Fruit fly (Drosophila melanogaster) whole organism, embryonic: ENCODE results near the gene pros.

ENCODE experiments used
- B-H1 ChIP-seq: fragments of 200-800 bp; sonication (Bioruptor generic); IDR thresholded peaks from 3 replicates; pipeline ENCODE4 v1.3.6; 2022; ENCODE audit warnings: missing biosample characterization, missing genetic modification characterization
- CG10462 ChIP-seq: fragments of 200-800 bp; sonication (Bioruptor generic); optimal IDR thresholded peaks from 2 replicates; lab custom pipeline; 2016; ENCODE audit warnings: missing biosample characterization, missing genetic modification characterization
- CG12155 ChIP-seq: fragments of 200-800 bp; sonication (Bioruptor generic); optimal IDR thresholded peaks from 3 replicates; lab custom pipeline; 2016; ENCODE audit warnings: missing biosample characterization, missing genetic modification characterization
- CG1233 ChIP-seq: fragments of 200-800 bp; sonication (Bioruptor generic); optimal IDR thresholded peaks from 4 replicates; lab custom pipeline; 2018; ENCODE audit warnings: missing biosample characterization, mild to moderate bottlenecking, missing genetic modification characterization
- CG13287 ChIP-seq: fragments of 200-800 bp; sonication (Bioruptor generic); IDR thresholded peaks from 2 replicates; pipeline ENCODE4 v1.3.6; 2022; ENCODE audit warnings: missing biosample characterization, missing genetic modification characterization; ENCODE audit not compliant: partially characterized antibody
- CG13775 ChIP-seq: fragments of 200-800 bp; sonication (Bioruptor generic); optimal IDR thresholded peaks from 3 replicates; lab custom pipeline; 2017; ENCODE audit warnings: missing biosample characterization, mild to moderate bottlenecking, missing genetic modification characterization
- CG15073 ChIP-seq: fragments of 200-800 bp; sonication (Bioruptor generic); optimal IDR thresholded peaks from 2 replicates; lab custom pipeline; 2016; ENCODE audit warnings: missing biosample characterization, missing genetic modification characterization
- CG15514 ChIP-seq: fragments of 200-800 bp; sonication (Bioruptor generic); optimal IDR thresholded peaks from 3 replicates; lab custom pipeline; 2017; ENCODE audit warnings: missing biosample characterization, missing genetic modification characterization, mild to moderate bottlenecking, moderate library complexity, missing genetic modification reagents
- CG15696 ChIP-seq: fragments of 200-800 bp; sonication (Bioruptor generic); optimal IDR thresholded peaks from 2 replicates; lab custom pipeline; 2019; ENCODE audit warnings: missing biosample characterization, mild to moderate bottlenecking, missing genetic modification characterization, moderate library complexity
- CG1647 ChIP-seq: fragments of 200-800 bp; sonication (Bioruptor generic); optimal IDR thresholded peaks from 3 replicates; lab custom pipeline; 2016; ENCODE audit warnings: missing biosample characterization, missing genetic modification characterization
- CG2116 ChIP-seq: fragments of 200-800 bp; sonication (Bioruptor generic); optimal IDR thresholded peaks from 3 replicates; lab custom pipeline; 2018; ENCODE audit warnings: missing biosample characterization, mild to moderate bottlenecking, missing genetic modification characterization
- CG2129 ChIP-seq: fragments of 200-800 bp; sonication (Bioruptor generic); IDR thresholded peaks from 2 replicates; pipeline ENCODE4 v1.3.6; 2022; ENCODE audit warnings: missing biosample characterization, missing genetic modification characterization; ENCODE audit not compliant: partially characterized antibody
- CG2199 ChIP-seq: fragments of 200-800 bp; sonication (Bioruptor generic); IDR thresholded peaks from 3 replicates; pipeline ENCODE4 v1.3.6; 2022; ENCODE audit warnings: missing biosample characterization, missing genetic modification characterization
- CG4424 ChIP-seq: fragments of 200-800 bp; sonication (Bioruptor generic); optimal IDR thresholded peaks from 3 replicates; lab custom pipeline; 2016; ENCODE audit warnings: missing biosample characterization, missing genetic modification characterization
- CG4617 ChIP-seq: fragments of 200-800 bp; sonication (Bioruptor generic); optimal IDR thresholded peaks from 3 replicates; lab custom pipeline; 2016; ENCODE audit warnings: missing biosample characterization, missing genetic modification characterization, borderline replicate concordance
- CG5953 ChIP-seq: fragments of 200-800 bp; sonication (Bioruptor generic); IDR thresholded peaks from 2 replicates; pipeline ENCODE4 v1.3.6; 2022; ENCODE audit warnings: missing biosample characterization, missing genetic modification characterization
- CG6791 ChIP-seq: fragments of 200-800 bp; sonication (Bioruptor generic); IDR thresholded peaks from 3 replicates; pipeline ENCODE4 v1.3.6; 2022; ENCODE audit warnings: missing biosample characterization, missing genetic modification characterization; ENCODE audit not compliant: partially characterized antibody
- CG7271 ChIP-seq: fragments of 200-800 bp; sonication (Bioruptor generic); optimal IDR thresholded peaks from 2 replicates; lab custom pipeline; 2018; ENCODE audit warnings: missing biosample characterization, mild to moderate bottlenecking, missing genetic modification characterization, moderate library complexity
- CG7745 ChIP-seq: fragments of 200-800 bp; sonication (Bioruptor generic); optimal IDR thresholded peaks from 2 replicates; lab custom pipeline; 2018; ENCODE audit warnings: missing biosample characterization, mild to moderate bottlenecking, missing genetic modification characterization, moderate library complexity
- CG8924 ChIP-seq: fragments of 200-800 bp; optimal IDR thresholded peaks from 3 replicates; lab custom pipeline; 2019; ENCODE audit warnings: missing biosample characterization, mild to moderate bottlenecking, missing genetic modification characterization, moderate library complexity
- CG9727 ChIP-seq: fragments of 200-800 bp; sonication (Bioruptor generic); optimal IDR thresholded peaks from 3 replicates; lab custom pipeline; 2017; ENCODE audit warnings: missing biosample characterization, mild to moderate bottlenecking, missing genetic modification characterization
- CG9797 ChIP-seq: fragments of 200-800 bp; sonication (Bioruptor generic); optimal IDR thresholded peaks from 3 replicates; lab custom pipeline; 2018; ENCODE audit warnings: missing biosample characterization, mild to moderate bottlenecking, missing genetic modification characterization
- CrebB ChIP-seq: fragments of 200-800 bp; sonication (Bioruptor generic); optimal IDR thresholded peaks from 3 replicates; lab custom pipeline; 2018; ENCODE audit warnings: missing biosample characterization, mild to moderate bottlenecking, missing genetic modification characterization
- D ChIP-seq, 2 experiments: fragments of 200-800 bp in 1 of 2; fragments of >200 bp in 1 of 2; sonication (Bioruptor generic) in 1 of 2; optimal IDR thresholded peaks; 2 replicates in 1 of 2; 3 replicates in 1 of 2; lab custom pipeline; 2017; ENCODE audit warnings: mild to moderate bottlenecking in 1 of 2, missing biosample characterization in 1 of 2, missing genetic modification characterization in 1 of 2, missing genetic modification reagents in 1 of 2
- Doc3 ChIP-seq: fragments of 200-800 bp; sonication (Bioruptor generic); IDR thresholded peaks from 3 replicates; pipeline ENCODE4 v1.3.6; 2022; ENCODE audit warnings: missing biosample characterization, missing genetic modification characterization; ENCODE audit not compliant: partially characterized antibody
- Dp ChIP-seq: fragments of 200-800 bp; sonication (Bioruptor generic); optimal IDR thresholded peaks from 2 replicates; lab custom pipeline; 2018; ENCODE audit warnings: missing biosample characterization, mild to moderate bottlenecking, missing genetic modification characterization, moderate library complexity
- Drgx ChIP-seq: fragments of 200-800 bp; sonication (Bioruptor generic); IDR thresholded peaks from 2 replicates; pipeline ENCODE4 v1.3.6; 2022; ENCODE audit warnings: missing biosample characterization, missing genetic modification characterization
- Elba2 ChIP-seq: fragments of 200-800 bp; sonication (Bioruptor generic); optimal IDR thresholded peaks from 3 replicates; lab custom pipeline; 2016; ENCODE audit warnings: missing biosample characterization, missing genetic modification characterization
- Fer1 ChIP-seq: fragments of 200-800 bp; sonication (Bioruptor generic); optimal IDR thresholded peaks from 2 replicates; lab custom pipeline; 2017; ENCODE audit warnings: missing biosample characterization, mild to moderate bottlenecking, missing genetic modification characterization
- Hand ChIP-seq: fragments of 200-800 bp; sonication (Bioruptor generic); optimal IDR thresholded peaks from 2 replicates; lab custom pipeline; 2017; ENCODE audit warnings: mild to moderate bottlenecking, missing biosample characterization, missing genetic modification reagents, missing genetic modification characterization
- Max ChIP-seq: fragments of 200-800 bp; sonication (Bioruptor generic); optimal IDR thresholded peaks from 2 replicates; lab custom pipeline; 2016; ENCODE audit warnings: missing biosample characterization, mild to moderate bottlenecking, missing genetic modification characterization
- NFAT ChIP-seq: fragments of 200-800 bp; sonication (Bioruptor generic); IDR thresholded peaks from 2 replicates; pipeline ENCODE4 v1.3.6; 2022; ENCODE audit warnings: missing biosample characterization, missing genetic modification characterization
- NfI ChIP-seq: fragments of 200-800 bp; sonication (Bioruptor generic); optimal IDR thresholded peaks from 3 replicates; lab custom pipeline; 2018; ENCODE audit warnings: missing biosample characterization, mild to moderate bottlenecking, missing genetic modification characterization, moderate library complexity
- Oli ChIP-seq: fragments of 200-800 bp; sonication (Bioruptor generic); optimal IDR thresholded peaks from 2 replicates; lab custom pipeline; 2018; ENCODE audit warnings: missing biosample characterization, mild to moderate bottlenecking, missing genetic modification characterization, moderate library complexity
- Sin3A ChIP-seq: fragments of >200 bp; optimal IDR thresholded peaks from 2 replicates; lab custom pipeline; 2018
- Sry-β ChIP-seq: fragments of 200-800 bp; sonication (Bioruptor generic); optimal IDR thresholded peaks from 2 replicates; lab custom pipeline; 2018; ENCODE audit warnings: missing biosample characterization, mild to moderate bottlenecking, missing genetic modification characterization, moderate library complexity
- aop ChIP-seq: fragments of 200-800 bp; sonication (Bioruptor generic); IDR thresholded peaks from 2 replicates; pipeline ENCODE4 v1.3.6; 2022; ENCODE audit warnings: missing biosample characterization, missing genetic modification characterization
- chn ChIP-seq: fragments of 200-800 bp; sonication (Bioruptor generic); optimal IDR thresholded peaks from 2 replicates; lab custom pipeline; 2016; ENCODE audit warnings: missing biosample characterization, missing genetic modification characterization
- ftz-f1 ChIP-seq: fragments of 200-800 bp; sonication (Bioruptor generic); optimal IDR thresholded peaks from 2 replicates; lab custom pipeline; 2016; ENCODE audit warnings: missing biosample characterization, missing genetic modification characterization
- inv ChIP-seq: fragments of 200-800 bp; sonication (Bioruptor generic); IDR thresholded peaks from 2 replicates; pipeline ENCODE4 v1.3.6; 2022; ENCODE audit warnings: missing biosample characterization, missing genetic modification characterization; ENCODE audit not compliant: partially characterized antibody
- jigr1 ChIP-seq: fragments of 200-800 bp; sonication (Bioruptor generic); IDR thresholded peaks from 3 replicates; pipeline ENCODE4 v1.3.6; 2022; ENCODE audit warnings: missing biosample characterization, missing genetic modification characterization
- lola ChIP-seq, 3 experiments: fragments of >200 bp in 2 of 3; fragments of 200-800 bp in 1 of 3; sonication (Bioruptor generic) in 1 of 3; optimal IDR thresholded peaks; 2 replicates each; lab custom pipeline; 2017 to 2019; ENCODE audit warnings: missing biosample characterization in 3 of 3, missing genetic modification characterization in 3 of 3, mild to moderate bottlenecking in 1 of 3, moderate library complexity in 1 of 3
- mirr ChIP-seq: fragments of 200-800 bp; sonication (Bioruptor generic); optimal IDR thresholded peaks from 3 replicates; lab custom pipeline; 2018; ENCODE audit warnings: missing biosample characterization, mild to moderate bottlenecking, missing genetic modification characterization
- peb ChIP-seq: fragments of 200-800 bp; sonication (Bioruptor generic); IDR thresholded peaks from 2 replicates; pipeline ENCODE4 v1.3.6; 2022; ENCODE audit warnings: missing biosample characterization, missing genetic modification characterization
- psq ChIP-seq: fragments of 200-800 bp; sonication (Bioruptor generic); optimal IDR thresholded peaks from 2 replicates; lab custom pipeline; 2017; ENCODE audit warnings: missing biosample characterization, missing genetic modification characterization
- trem ChIP-seq: fragments of 200-800 bp; optimal IDR thresholded peaks from 3 replicates; lab custom pipeline; 2019; ENCODE audit warnings: missing biosample characterization, mild to moderate bottlenecking, missing genetic modification characterization, moderate library complexity
- tup ChIP-seq: fragments of 200-800 bp; sonication (Bioruptor generic); optimal IDR thresholded peaks from 2 replicates; lab custom pipeline; 2016; ENCODE audit warnings: missing biosample characterization, mild to moderate bottlenecking, missing genetic modification characterization, moderate library complexity
- twi ChIP-seq: fragments of 200-800 bp; optimal IDR thresholded peaks from 2 replicates; lab custom pipeline; 2019; ENCODE audit warnings: missing biosample characterization, mild to moderate bottlenecking, missing genetic modification characterization, moderate library complexity
- z ChIP-seq: fragments of 200-800 bp; sonication (Bioruptor generic); IDR thresholded peaks from 3 replicates; pipeline ENCODE4 v1.3.6; 2022; ENCODE audit warnings: missing biosample characterization, missing genetic modification characterization

Gene pros

DNA sequence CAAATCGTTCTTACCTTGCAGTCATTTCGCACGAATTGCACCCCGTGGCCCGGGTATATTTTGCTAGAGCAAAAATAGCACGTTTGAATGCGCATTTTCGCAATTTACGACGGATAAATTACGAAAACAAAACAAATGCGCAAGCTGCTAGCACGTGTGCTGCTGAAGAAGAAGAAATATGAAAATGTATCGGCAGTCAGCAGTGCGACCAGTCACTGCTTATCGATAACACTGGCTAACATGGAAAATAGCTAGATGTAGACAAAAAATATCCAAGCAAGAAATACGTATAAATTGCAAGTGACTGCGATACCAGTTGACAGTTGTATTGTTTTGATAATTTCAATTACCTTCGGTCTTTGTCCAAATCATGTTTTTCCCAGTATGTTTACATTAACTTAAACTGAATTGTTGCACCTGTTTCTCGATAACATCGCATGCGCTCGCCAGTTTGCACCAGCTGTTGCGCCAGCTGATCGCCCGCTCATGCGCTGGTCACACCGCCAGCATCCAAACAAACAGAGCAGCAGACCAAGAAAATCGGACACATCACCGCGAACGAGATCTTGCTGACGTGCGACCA is 103.2 kb downstream of the pros start, which contains the start of the genes RpL24-like and CG5276 (continued):
- peak; percentile 26 for TF ChIP-seq CrebB
- TF ChIP-seq CG13287 (GFP tag; lab: Robert Waterston, UW) = peak; percentile 77
- no peak for TF ChIP-seq CG2199
- peak; percentile 46 for TF ChIP-seq CG9727 (GFP tag; lab: Kevin White, UChicago)
- TF ChIP-seq CG10462 (GFP tag; lab: Kevin White, UChicago) = no peak
- no peak for TF ChIP-seq CG5953 (GFP tag; lab: Robert Waterston, UW)
- no peak for TF ChIP-seq CG15073 (GFP tag; lab: Kevin White, UChicago)
- no peak for TF ChIP-seq z
- TF ChIP-seq Fer1 (GFP tag; lab: Kevin White, UChicago) = peak; percentile 16
- peak; percentile 93 for TF ChIP-seq CG2116 (GFP tag; lab: Kevin White, UChicago)
- TF ChIP-seq chn (GFP tag; lab: Kevin White, UChicago) = no peak
- peak; percentile 35 for TF ChIP-seq CG1233 (GFP tag; lab: Kevin White, UChicago)
- TF ChIP-seq NFAT (GFP tag; lab: Robert Waterston, UW) = no peak
- no peak for TF ChIP-seq Oli (tag; lab: Kevin White, UChicago)
- TF ChIP-seq CG12155 (GFP tag; lab: Kevin White, UChicago) = peak; percentile 25
- peak; percentile 2 for TF ChIP-seq CG8924 (tag; lab: Kevin White, UChicago)
- TF ChIP-seq twi (tag; lab: Kevin White, UChicago) = peak; percentile 60
- no peak for TF ChIP-seq mirr (GFP tag; lab: Kevin White, UChicago)
- TF ChIP-seq CG4424 = peak; percentile 3
- TF ChIP-seq NfI (GFP tag; lab: Kevin White, UChicago) = no peak
- TF ChIP-seq inv (GFP tag; lab: Robert Waterston, UW) = 0 out of 2 replicates have a peak, but pooled peaks have one; percentile 24
- TF ChIP-seq CG1647 (GFP tag; lab: Kevin White, UChicago) = no peak
- TF ChIP-seq lola (GFP tag; optimal IDR thresholded peaks at IDR 0.05; lab: Kevin White, UChicago) = peak in 1 of 3 experiments; percentile 20
- 0 out of 3 replicates have a peak, but pooled peaks have one; percentile 36 for TF ChIP-seq Doc3 (GFP tag; lab: Robert Waterston, UW)
- TF ChIP-seq CG7271 (tag; lab: Kevin White, UChicago) = no peak
- 0 out of 2 replicates have a peak, but pooled peaks have one; percentile 16 for TF ChIP-seq CG2129 (GFP tag; lab: Robert Waterston, UW)
- no peak for TF ChIP-seq Hand (GFP tag; lab: Kevin White, UChicago)
- peak; percentile 60 for TF ChIP-seq CG15514 (GFP tag; lab: Kevin White, UChicago)
- TF ChIP-seq CG15696 (tag; lab: Kevin White, UChicago) = peak; percentile 11
- peak; percentile 90 for TF ChIP-seq D (optimal IDR thresholded peaks at IDR 0.05; lab: Kevin White, UChicago)
- TF ChIP-seq D (GFP tag; optimal IDR thresholded peaks at IDR 0.05; lab: Kevin White, UChicago) = no peak
- peak; percentile 5 for TF ChIP-seq ftz-f1 (GFP tag; lab: Kevin White, UChicago)
- no peak for TF ChIP-seq psq (GFP tag; lab: Kevin White, UChicago)
- no peak for TF ChIP-seq aop (GFP tag; lab: Robert Waterston, UW)
- peak; percentile 56 for TF ChIP-seq CG4617 (GFP tag; lab: Kevin White, UChicago)
- peak; percentile 54 for TF ChIP-seq Elba2 (GFP tag; lab: Kevin White, UChicago)
- 0 out of 3 replicates have a peak, but pooled peaks have one; percentile 44 for TF ChIP-seq CG6791 (GFP tag; lab: Robert Waterston, UW)
- TF ChIP-seq peb (GFP tag; lab: Robert Waterston, UW) = no peak
- no peak for TF ChIP-seq jigr1 (GFP tag; lab: Robert Waterston, UW)
- TF ChIP-seq CG13775 (GFP tag; lab: Kevin White, UChicago) = peak; percentile 48
- peak; percentile 94 for TF ChIP-seq Max (GFP tag; lab: Kevin White, UChicago)
- TF ChIP-seq Dp (GFP tag; lab: Kevin White, UChicago) = peak; percentile 41
- TF ChIP-seq CG9797 (GFP tag; lab: Kevin White, UChicago) = peak; percentile 99
- peak; percentile 99 for TF ChIP-seq Sin3A
- no peak for TF ChIP-seq Drgx (GFP tag; lab: Robert Waterston, UW)
- no peak for TF ChIP-seq tup (GFP tag; lab: Kevin White, UChicago)
- TF ChIP-seq CG7745 (tag; lab: Kevin White, UChicago) = no peak
- TF ChIP-seq trem (tag; lab: Kevin White, UChicago) = peak; percentile 80
- TF ChIP-seq Sry-β (GFP tag; lab: Kevin White, UChicago) = peak; percentile 84
- no peak for TF ChIP-seq B-H1
